Fruit fly (Drosophila melanogaster) S2 (cell line): ENCODE measurements around the gene CG13010.

Source experiments
- CG8478 ChIP-seq: fragments of >200 bp; optimal IDR thresholded peaks from 2 replicates; lab custom pipeline; 2018
- CTCF ChIP-seq, 2 experiments: fragments of >200 bp; optimal IDR thresholded peaks; 2 replicates each; lab custom pipeline; 2018

Gene CG13010

DNA sequence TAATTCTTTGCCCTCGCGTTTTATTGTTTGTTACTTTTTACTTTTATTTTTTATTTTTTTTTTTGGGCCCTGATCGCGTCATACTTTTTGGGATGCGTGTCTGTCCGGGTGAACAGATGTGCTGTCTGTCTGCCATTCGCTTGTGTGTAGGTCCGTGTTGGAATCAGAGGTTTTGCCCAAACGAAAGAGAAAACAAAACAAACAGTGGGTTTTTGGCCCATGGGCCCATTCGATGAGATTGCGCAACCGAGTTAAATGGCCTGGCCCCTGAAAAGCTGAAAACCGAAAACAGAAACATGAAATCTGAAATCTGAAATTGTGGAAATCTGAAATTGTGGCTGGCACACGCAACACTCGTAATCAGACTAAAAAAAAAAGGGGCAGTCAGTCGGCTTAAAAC is 33.3 kb downstream of the CG13010 start:
- TF ChIP-seq CG8478 (lab: Kevin White, UChicago) (no peak), CTCF (optimal IDR thresholded peaks at IDR 0.05; lab: Kevin White, UChicago) (no peak)

DNA sequence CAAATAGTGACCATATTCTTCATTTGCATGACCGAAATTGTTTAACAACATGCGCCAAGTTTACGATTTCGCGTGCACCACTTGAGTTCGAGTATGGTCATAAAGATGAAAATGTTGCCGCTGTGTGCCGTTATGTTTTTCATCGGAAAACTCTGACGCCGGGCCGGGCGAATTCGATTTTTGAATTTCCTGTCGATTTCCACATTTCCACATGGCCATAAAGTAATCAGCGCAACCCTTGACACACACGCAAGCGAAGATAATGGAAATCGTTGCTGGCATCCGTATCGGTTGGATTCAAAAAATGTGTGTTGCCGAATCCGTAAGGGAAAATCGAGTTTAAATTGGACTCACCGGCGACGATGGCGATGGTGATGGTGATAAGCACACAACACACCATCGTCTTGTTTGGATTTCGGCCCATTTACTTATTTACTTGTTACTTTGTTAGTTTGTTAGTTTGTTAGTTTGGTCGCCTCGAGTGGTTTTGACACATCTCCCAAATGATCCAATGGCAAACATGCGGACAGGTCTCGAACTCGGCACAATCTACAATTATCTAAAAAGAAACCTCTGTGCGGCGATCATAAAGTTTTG is 34.1 kb downstream of the CG13010 start:
- TF ChIP-seq CG8478 (lab: Kevin White, UChicago), result no peak
- no peak for TF ChIP-seq CTCF (optimal IDR thresholded peaks at IDR 0.05; lab: Kevin White, UChicago)

DNA sequence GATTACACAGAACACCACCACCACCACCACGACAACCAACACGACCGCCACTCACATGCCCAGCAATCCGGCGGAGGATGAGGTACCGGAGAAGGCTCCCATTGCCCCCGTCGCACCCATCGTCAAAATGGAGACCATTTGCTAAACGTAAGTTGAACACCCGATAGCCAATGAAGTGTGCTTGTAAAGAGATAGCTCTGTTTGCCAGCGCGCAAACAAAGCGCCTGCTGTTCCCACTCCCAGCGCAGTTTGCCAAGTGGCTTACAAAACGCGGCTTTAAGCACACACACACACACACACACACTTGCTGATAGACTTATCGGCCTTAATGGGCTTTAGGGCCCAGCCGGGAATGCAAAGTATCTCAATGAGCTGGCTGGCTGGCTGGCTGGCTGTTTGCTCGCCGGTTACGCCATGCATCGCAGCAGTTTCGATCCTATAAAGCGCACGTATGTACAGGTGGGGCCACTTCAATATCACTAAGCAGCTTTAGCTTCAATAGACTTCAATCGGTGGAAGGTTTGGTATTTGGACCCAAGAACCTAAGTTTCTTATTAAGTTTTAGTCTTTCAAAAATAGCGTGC is 35.3 kb downstream of the CG13010 start:
- no peak for TF ChIP-seq CTCF (optimal IDR thresholded peaks at IDR 0.05; lab: Kevin White, UChicago)
- no peak for TF ChIP-seq CG8478 (lab: Kevin White, UChicago)

DNA sequence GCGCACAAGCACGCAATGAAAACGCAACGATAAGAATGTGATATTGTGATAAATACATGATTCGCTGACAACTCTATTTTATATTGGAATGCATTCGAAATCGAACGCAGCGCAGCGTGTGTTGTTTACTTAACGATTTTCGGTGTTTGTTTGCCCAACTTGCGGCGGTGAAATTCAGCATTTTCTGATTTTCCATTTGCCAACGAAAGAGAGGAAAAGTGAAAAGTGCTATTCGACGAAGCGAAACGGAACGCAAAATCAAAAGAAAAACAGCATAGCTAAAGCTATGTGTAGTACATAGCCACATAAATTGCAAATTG is 37.7 kb downstream of the CG13010 start:
- TF ChIP-seq CTCF (optimal IDR thresholded peaks at IDR 0.05; lab: Kevin White, UChicago) (no peak), CG8478 (lab: Kevin White, UChicago) (no peak)

DNA sequence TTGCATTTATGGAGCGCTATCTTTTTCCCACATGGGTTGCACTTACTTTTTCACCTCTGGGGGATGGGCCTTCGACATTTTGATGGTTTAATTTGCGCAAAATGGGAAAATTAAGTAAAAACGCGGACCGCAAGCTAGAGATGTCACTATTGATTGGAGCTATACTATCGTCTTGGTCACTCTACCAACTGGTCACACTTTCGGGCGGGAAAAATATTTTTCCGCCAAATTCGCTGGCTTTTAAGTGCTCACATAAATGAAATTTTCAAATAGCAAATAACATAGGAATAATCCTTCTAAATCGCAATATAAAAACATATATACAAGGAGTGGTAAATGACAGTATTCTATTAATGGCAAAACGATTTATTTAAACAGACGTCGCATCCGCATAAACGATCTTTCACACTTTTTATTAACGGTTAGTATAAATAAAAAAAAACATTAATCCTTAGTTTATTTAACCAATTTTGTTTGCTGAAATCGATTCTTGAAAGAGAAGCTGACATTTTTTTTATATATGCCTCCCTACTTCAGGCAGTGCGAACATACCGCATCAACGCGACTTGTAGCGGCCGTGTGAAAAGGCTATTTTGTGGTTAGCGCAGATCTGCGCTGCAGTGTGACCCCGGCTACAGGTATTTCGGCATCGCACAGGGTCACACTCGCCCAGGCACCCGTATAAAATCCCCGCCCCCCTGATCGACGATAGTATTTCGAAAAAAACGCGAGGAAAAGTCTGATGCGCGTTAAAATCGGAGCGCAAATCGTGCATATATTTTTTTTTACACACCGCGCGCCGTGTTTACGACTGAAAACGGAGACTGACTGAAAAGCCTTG is 38.3 kb downstream of the CG13010 start, which contains the start of the genes SNRPG and mthl1:
SNRPG (minus strand) TSS at position 160 of the 841 bp plus-strand sequence.
mthl1 (plus strand) TSS at position 709 of the 841 bp plus-strand sequence.
- TF ChIP-seq CG8478 (lab: Kevin White, UChicago), result no peak
- no peak for TF ChIP-seq CTCF (optimal IDR thresholded peaks at IDR 0.05; lab: Kevin White, UChicago)

DNA sequence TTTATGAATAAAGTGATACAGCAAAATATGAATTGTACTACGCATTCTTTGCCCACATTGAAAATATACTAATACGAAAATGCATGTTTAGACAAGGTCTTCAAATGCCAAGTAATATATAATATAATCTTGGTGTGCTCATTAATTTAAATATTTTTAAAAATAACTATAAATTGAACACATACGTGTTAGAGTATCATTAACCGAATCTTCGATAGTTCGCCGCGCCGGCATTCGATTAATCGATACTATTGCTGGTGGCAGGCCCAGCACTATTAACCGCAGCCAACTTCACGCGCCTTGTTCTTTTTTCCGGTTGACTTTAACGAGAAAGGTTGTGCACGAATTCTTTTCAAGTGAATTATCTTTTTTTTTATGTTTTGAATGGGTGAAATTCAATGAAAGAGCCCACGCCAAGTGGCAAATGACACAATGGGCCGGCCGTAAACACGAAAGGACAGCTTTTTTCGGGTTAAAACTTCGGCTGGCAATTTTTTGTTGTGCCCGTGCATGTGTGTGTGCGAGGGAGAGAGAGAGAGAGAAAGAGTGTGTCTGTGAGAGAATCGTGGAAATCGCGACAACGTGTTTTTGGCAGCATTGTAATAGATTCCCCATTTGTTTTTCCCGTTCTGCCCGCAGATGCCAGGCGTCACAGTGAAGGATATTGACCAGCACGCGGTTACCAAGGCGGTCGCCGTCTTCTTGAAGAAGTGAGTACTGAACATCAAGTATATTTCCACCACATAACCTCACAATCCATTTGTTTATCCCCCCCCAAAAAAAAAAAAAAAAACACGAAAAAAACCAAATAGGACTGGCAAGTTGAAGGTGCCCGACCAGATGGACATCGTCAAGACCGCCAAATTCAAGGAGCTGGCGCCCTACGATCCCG is 40.9 kb downstream of the CG13010 start, which contains the start of gene RpS19a:
RpS19a (plus strand) TSS at position 301 of the 892 bp plus-strand sequence.
- no peak for TF ChIP-seq CTCF (optimal IDR thresholded peaks at IDR 0.05; lab: Kevin White, UChicago)
- TF ChIP-seq CG8478 (lab: Kevin White, UChicago), result no peak

DNA sequence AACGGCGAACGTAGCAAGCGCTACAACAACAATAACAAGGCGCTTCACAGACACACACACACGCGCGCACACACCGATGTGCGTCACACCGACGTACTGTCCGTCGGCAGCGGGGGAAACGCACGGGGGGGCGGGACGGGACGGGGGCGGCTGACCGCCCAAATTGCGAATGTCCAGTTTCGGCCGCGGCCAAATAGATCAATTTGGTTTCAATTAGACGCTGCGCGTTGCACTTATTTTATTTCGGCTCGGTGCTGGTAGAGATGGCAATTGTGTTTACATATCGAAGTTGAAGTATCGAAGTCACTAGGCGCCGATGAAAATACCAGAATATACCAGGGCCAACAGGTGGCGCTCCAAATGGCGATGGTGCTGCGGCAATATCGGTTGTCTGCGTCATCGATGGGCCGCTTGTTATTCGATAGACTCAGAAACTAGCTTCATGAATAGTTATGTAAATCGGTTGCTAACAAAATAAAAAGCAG is 41.6 kb downstream of the CG13010 start, which contains the start of gene Rok:
Rok (minus strand) TSS at position 309 of the 485 bp plus-strand sequence.
- peak; percentile 91 to 94 for TF ChIP-seq CTCF (optimal IDR thresholded peaks at IDR 0.05; lab: Kevin White, UChicago)
- no peak for TF ChIP-seq CG8478 (lab: Kevin White, UChicago)

DNA sequence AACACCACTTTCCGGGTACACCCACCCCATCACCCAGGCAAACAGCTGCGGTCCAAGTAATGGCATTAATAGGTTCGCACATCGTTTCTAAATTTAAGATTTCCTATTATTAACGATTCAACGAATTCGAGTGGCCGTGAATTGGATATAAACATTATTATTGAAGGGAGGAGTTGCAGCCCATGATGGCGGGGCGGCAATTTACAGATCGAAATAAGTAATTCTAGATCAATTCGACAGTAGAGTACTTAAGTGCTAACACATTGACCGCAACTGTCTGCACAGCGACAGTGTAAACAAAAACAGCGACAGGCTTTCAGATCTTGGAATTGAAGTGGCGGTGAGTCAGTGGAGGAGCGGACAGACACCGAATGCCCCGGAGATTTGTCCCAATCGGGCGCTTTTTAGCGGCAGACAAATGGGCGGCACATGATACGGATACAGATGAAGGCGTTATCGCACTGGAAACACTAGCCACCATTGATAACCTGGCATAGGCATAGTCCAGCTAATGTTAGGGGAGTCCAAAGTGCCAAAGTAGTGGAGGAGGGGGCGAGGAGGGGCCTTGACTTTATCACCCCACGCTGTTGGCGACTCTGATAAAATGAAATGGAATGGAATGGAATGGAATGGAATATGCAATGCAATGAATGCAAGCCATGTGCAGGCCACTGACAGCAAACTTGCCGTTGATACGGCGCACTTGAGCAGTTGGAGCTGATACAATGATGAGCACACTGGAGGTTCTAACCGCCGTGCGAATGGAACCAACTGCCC is 45.4 kb downstream of the CG13010 start:
- TF ChIP-seq CTCF (optimal IDR thresholded peaks at IDR 0.05; lab: Kevin White, UChicago) (no peak), CG8478 (lab: Kevin White, UChicago) (no peak)

DNA sequence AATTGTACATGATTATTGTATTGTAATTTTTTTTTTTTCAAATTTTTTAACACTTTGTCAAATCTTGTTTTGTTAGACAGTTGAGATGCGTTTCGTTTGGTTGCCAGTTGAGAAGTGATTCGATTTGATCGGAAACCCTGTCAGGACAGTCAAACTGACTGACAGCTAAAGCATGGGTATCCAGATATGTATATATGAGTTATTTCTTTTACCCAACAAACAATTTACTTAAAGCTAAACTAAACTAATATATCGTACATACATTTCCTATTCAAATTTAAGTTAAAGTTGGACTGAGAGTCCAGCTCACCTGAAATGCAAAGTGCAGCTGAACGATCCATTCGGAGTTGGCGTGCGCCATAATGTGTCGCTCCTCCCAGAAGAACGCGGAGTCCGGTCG is 46.6 kb downstream of the CG13010 start, which contains the start of gene CG9777:
CG9777 (minus strand) TSS at position 101 of the 400 bp plus-strand sequence.
- TF ChIP-seq CTCF (optimal IDR thresholded peaks at IDR 0.05; lab: Kevin White, UChicago) (no peak), CG8478 (lab: Kevin White, UChicago) (no peak)
